Fruit fly (Drosophila melanogaster) S2 (cell line): ENCODE data around the gene mAChR-C.

Experiments
- CG8478 ChIP-seq: fragments of >200 bp; optimal IDR thresholded peaks from 2 replicates; lab custom pipeline; 2018
- CTCF ChIP-seq, 2 experiments: fragments of >200 bp; optimal IDR thresholded peaks; 2 replicates each; lab custom pipeline; 2018

The mAChR-C gene

dm6 chrX:6832584-6832983 lies at the start of gene mAChR-C:
Gene mAChR-C (minus strand): TSS chrX:6832684.
- TF ChIP-seq CG8478 (no peak), CTCF (optimal IDR thresholded peaks at IDR 0.05; lab: Kevin White, UChicago) (no peak)

dm6 chrX:6876343-6876742 lies 43.9 kb upstream of the mAChR-C start:
- TF ChIP-seq CG8478 (no peak), CTCF (optimal IDR thresholded peaks at IDR 0.05; lab: Kevin White, UChicago) (no peak)

- TF ChIP-seq CTCF (optimal IDR thresholded peaks at IDR 0.05; lab: Kevin White, UChicago) = no peak
- no peak for TF ChIP-seq CG8478
Observed at dm6 chrX:6875773-6876172, 43.3 kb upstream of the mAChR-C start.

dm6 chrX:6874918-6875454 lies 42.5 kb upstream of the mAChR-C start:
- TF ChIP-seq CG8478 (no peak), CTCF (optimal IDR thresholded peaks at IDR 0.05; lab: Kevin White, UChicago) (no peak)

- TF ChIP-seq CTCF (optimal IDR thresholded peaks at IDR 0.05; lab: Kevin White, UChicago) = no peak
- TF ChIP-seq CG8478 = no peak
Observed at dm6 chrX:6871746-6872145, 39.3 kb upstream of the mAChR-C start.

- TF ChIP-seq CTCF (optimal IDR thresholded peaks at IDR 0.05; lab: Kevin White, UChicago) (no peak), CG8478 (no peak)
Observed at dm6 chrX:6869770-6870404, 37.4 kb upstream of the mAChR-C start.

- TF ChIP-seq CTCF (optimal IDR thresholded peaks at IDR 0.05; lab: Kevin White, UChicago) (no peak), CG8478 (no peak)
Observed at dm6 chrX:6868629-6869579, 36.4 kb upstream of the mAChR-C start.

- TF ChIP-seq CTCF (optimal IDR thresholded peaks at IDR 0.05; lab: Kevin White, UChicago) = no peak
- no peak for TF ChIP-seq CG8478
Observed at dm6 chrX:6868024-6868628, 35.6 kb upstream of the mAChR-C start.

dm6 chrX:6867175-6868023 lies 34.9 kb upstream of the mAChR-C start, which contains the start of gene CG14434:
Gene CG14434 (minus strand): TSS chrX:6867194.
- no peak for TF ChIP-seq CTCF (optimal IDR thresholded peaks at IDR 0.05; lab: Kevin White, UChicago)
- no peak for TF ChIP-seq CG8478

dm6 chrX:6866764-6867163 lies 34.3 kb upstream of the mAChR-C start:
- no peak for TF ChIP-seq CG8478
- no peak for TF ChIP-seq CTCF (optimal IDR thresholded peaks at IDR 0.05; lab: Kevin White, UChicago)

dm6 chrX:6866040-6866439 lies 33.6 kb upstream of the mAChR-C start:
- TF ChIP-seq CG8478 (no peak), CTCF (optimal IDR thresholded peaks at IDR 0.05; lab: Kevin White, UChicago) (no peak)

dm6 chrX:6865039-6865438 lies 32.6 kb upstream of the mAChR-C start:
- TF ChIP-seq CG8478 (no peak), CTCF (optimal IDR thresholded peaks at IDR 0.05; lab: Kevin White, UChicago) (no peak)

- TF ChIP-seq CG8478 (no peak), CTCF (optimal IDR thresholded peaks at IDR 0.05; lab: Kevin White, UChicago) (no peak)
Observed at dm6 chrX:6863289-6863938, 30.9 kb upstream of the mAChR-C start, which contains the start of gene CG43736. Gene CG43736 (plus strand): TSS chrX:6863888.
